Worm (Caenorhabditis elegans) whole organism, young adult: ENCODE data around the gene srr-4.

Experiments used
- B0261.1 ChIP-seq: sonication (generic microtip); optimal IDR thresholded peaks from 2 replicates; lab custom pipeline; 2016; ENCODE audit warnings: mild to moderate bottlenecking, missing genetic modification characterization, moderate library complexity, missing compliant biosample characterization
- B0336.3 ChIP-seq: fragments of 200-800 bp; sonication (Bioruptor generic); IDR thresholded peaks from 2 replicates; pipeline ENCODE4 v1.3.6; 2022; ENCODE audit warnings: missing genetic modification characterization, missing compliant biosample characterization
- F10E7.11 ChIP-seq: sonication (generic microtip); optimal IDR thresholded peaks from 2 replicates; lab custom pipeline; 2017; ENCODE audit warnings: mild to moderate bottlenecking, missing genetic modification characterization, moderate library complexity, missing compliant biosample characterization
- F55B11.4 ChIP-seq: sonication (generic microtip); optimal IDR thresholded peaks from 2 replicates; lab custom pipeline; 2016; ENCODE audit warnings: missing compliant biosample characterization, missing genetic modification characterization, borderline replicate concordance; ENCODE audit not compliant: insufficient read depth
- F57A8.1 ChIP-seq: fragments of 200-800 bp; sonication (Bioruptor generic); optimal IDR thresholded peaks from 2 replicates; lab custom pipeline; 2018; ENCODE audit warnings: mild to moderate bottlenecking, missing genetic modification characterization, moderate library complexity, missing compliant biosample characterization
- K12H6.12 ChIP-seq: fragments of 200-800 bp; sonication (Bioruptor generic); optimal IDR thresholded peaks from 2 replicates; lab custom pipeline; 2018; ENCODE audit warnings: mild to moderate bottlenecking, missing genetic modification characterization, missing compliant biosample characterization
- T07F8.4 ChIP-seq: sonication (generic microtip); optimal IDR thresholded peaks from 2 replicates; lab custom pipeline; 2016; ENCODE audit warnings: mild to moderate bottlenecking, missing genetic modification characterization, moderate library complexity, missing compliant biosample characterization
- Y53G8AR.9 ChIP-seq: fragments of 200-800 bp; sonication (Bioruptor generic); conservative IDR thresholded peaks from 2 replicates; pipeline ENCODE4 v1.3.6; 2022; ENCODE audit warnings: missing genetic modification reagents, missing genetic modification characterization, missing compliant biosample characterization
- Y56A3A.18 ChIP-seq: fragments of 200-800 bp; sonication (Bioruptor generic); IDR thresholded peaks from 2 replicates; pipeline ENCODE4 v1.3.6; 2022; ENCODE audit warnings: missing genetic modification reagents, missing genetic modification characterization, missing compliant biosample characterization
- Y79H2A.3 ChIP-seq: fragments of 200-800 bp; sonication (Bioruptor generic); conservative IDR thresholded peaks from 2 replicates; pipeline ENCODE4 v1.3.6; 2022; ENCODE audit warnings: missing genetic modification reagents, missing genetic modification characterization, missing compliant biosample characterization
- ZK185.1 ChIP-seq: sonication (generic microtip); optimal IDR thresholded peaks from 2 replicates; lab custom pipeline; 2016; ENCODE audit warnings: mild to moderate bottlenecking, missing genetic modification characterization, missing compliant biosample characterization; ENCODE audit not compliant: poor library complexity, severe bottlenecking
- akir-1 ChIP-seq: fragments of 200-800 bp; sonication (Bioruptor generic); optimal IDR thresholded peaks from 2 replicates; lab custom pipeline; 2018; ENCODE audit warnings: mild to moderate bottlenecking, missing genetic modification characterization, moderate library complexity, missing compliant biosample characterization
- ama-1 ChIP-seq, 3 experiments: fragments of 150-350 bp in 1 of 3; sonication (generic microtip) in 2 of 3; optimal IDR thresholded peaks; 2 replicates each; lab custom pipeline; 2014 to 2018; ENCODE audit warnings: missing biosample characterization in 2 of 3, missing genetic modification characterization in 2 of 3, missing genetic modification reagents in 2 of 3
- aptf-3 ChIP-seq: fragments of 200-800 bp; sonication (Bioruptor generic); IDR thresholded peaks from 2 replicates; pipeline ENCODE4 v1.3.6; 2022; ENCODE audit warnings: missing genetic modification characterization, missing compliant biosample characterization
- attf-3 ChIP-seq: fragments of 200-800 bp; sonication (Bioruptor generic); conservative IDR thresholded peaks from 2 replicates; pipeline ENCODE4 v1.3.6; 2022; ENCODE audit warnings: missing genetic modification reagents, missing genetic modification characterization, missing compliant biosample characterization
- cebp-2 ChIP-seq: fragments of 200-800 bp; sonication (Bioruptor generic); IDR thresholded peaks from 2 replicates; pipeline ENCODE4 v1.3.6; 2022; ENCODE audit warnings: missing genetic modification characterization, missing compliant biosample characterization
- ceh-79 ChIP-seq: sonication (generic microtip); optimal IDR thresholded peaks from 2 replicates; lab custom pipeline; 2017; ENCODE audit warnings: mild to moderate bottlenecking, missing genetic modification characterization, missing compliant biosample characterization
- efl-1 ChIP-seq: fragments of 150-350 bp; optimal IDR thresholded peaks from 2 replicates; lab custom pipeline; 2014; ENCODE audit warnings: missing biosample characterization, missing genetic modification reagents, missing genetic modification characterization
- egl-18 ChIP-seq: fragments of 200-800 bp; sonication (Bioruptor generic); IDR thresholded peaks from 2 replicates; pipeline ENCODE4 v1.3.6; 2022; ENCODE audit warnings: missing genetic modification reagents, missing genetic modification characterization, missing compliant biosample characterization
- egl-44 ChIP-seq: fragments of 200-800 bp; sonication (Bioruptor generic); IDR thresholded peaks from 2 replicates; pipeline ENCODE4 v1.3.6; 2022; ENCODE audit warnings: missing genetic modification reagents, missing genetic modification characterization, missing compliant biosample characterization
- ets-4 ChIP-seq: fragments of 200-800 bp; sonication (Bioruptor generic); optimal IDR thresholded peaks from 2 replicates; lab custom pipeline; 2018; ENCODE audit warnings: mild to moderate bottlenecking, missing genetic modification characterization, missing compliant biosample characterization
- hmg-20 ChIP-seq: fragments of 200-800 bp; sonication (Bioruptor generic); IDR thresholded peaks from 2 replicates; pipeline ENCODE4 v1.3.6; 2022; ENCODE audit warnings: missing genetic modification reagents, missing genetic modification characterization, missing compliant biosample characterization
- hrde-1 ChIP-seq: sonication (generic microtip); optimal IDR thresholded peaks from 2 replicates; lab custom pipeline; 2016; ENCODE audit warnings: missing genetic modification characterization, mild to moderate bottlenecking, missing compliant biosample characterization, moderate library complexity, missing genotype, missing genetic modification reagents, borderline replicate concordance
- lin-26 ChIP-seq: fragments of 200-800 bp; sonication (Bioruptor generic); IDR thresholded peaks from 2 replicates; pipeline ENCODE4 v1.3.6; 2022; ENCODE audit warnings: missing genetic modification reagents, missing genetic modification characterization, missing compliant biosample characterization
- lin-54 ChIP-seq: fragments of 200-800 bp; sonication (Bioruptor generic); optimal IDR thresholded peaks from 2 replicates; lab custom pipeline; 2018; ENCODE audit warnings: mild to moderate bottlenecking, missing genetic modification characterization, missing compliant biosample characterization
- lir-1 ChIP-seq: fragments of 200-800 bp; sonication (Bioruptor generic); conservative IDR thresholded peaks from 2 replicates; pipeline ENCODE4 v1.3.6; 2022; ENCODE audit warnings: missing genetic modification reagents, missing genetic modification characterization, missing compliant biosample characterization
- lsl-1 ChIP-seq: fragments of 200-800 bp; sonication (Bioruptor generic); optimal IDR thresholded peaks from 2 replicates; lab custom pipeline; 2018; ENCODE audit warnings: mild to moderate bottlenecking, missing genetic modification characterization, moderate library complexity, missing compliant biosample characterization
- madf-3 ChIP-seq: fragments of 200-800 bp; sonication (Bioruptor generic); IDR thresholded peaks from 2 replicates; pipeline ENCODE4 v1.3.6; 2022; ENCODE audit warnings: missing genetic modification reagents, missing genetic modification characterization, missing compliant biosample characterization
- mxl-1 ChIP-seq: sonication (generic microtip); optimal IDR thresholded peaks from 2 replicates; lab custom pipeline; 2016; ENCODE audit warnings: missing genetic modification characterization, missing compliant biosample characterization
- nhr-80 ChIP-seq: sonication (generic microtip); optimal IDR thresholded peaks from 2 replicates; lab custom pipeline; 2016; ENCODE audit warnings: missing genetic modification characterization, missing compliant biosample characterization
- rec-8 ChIP-seq, 2 experiments: sonication (generic microtip); optimal IDR thresholded peaks; 2 replicates each; lab custom pipeline; 2016; ENCODE audit warnings: mild to moderate bottlenecking in 2 of 2, missing genetic modification characterization in 2 of 2, missing genetic modification reagents in 2 of 2, missing genotype in 2 of 2, missing biosample characterization in 1 of 2, missing compliant biosample characterization in 1 of 2, moderate library complexity in 1 of 2
- repo-1 ChIP-seq: sonication (generic microtip); optimal IDR thresholded peaks from 2 replicates; lab custom pipeline; 2017; ENCODE audit warnings: mild to moderate bottlenecking, missing genetic modification characterization, missing compliant biosample characterization
- rpc-1 ChIP-seq, 2 experiments: fragments of 150-350 bp in 1 of 2; sonication (generic microtip) in 1 of 2; optimal IDR thresholded peaks; 2 replicates each; lab custom pipeline; 2014 to 2018; ENCODE audit warnings: missing biosample characterization in 1 of 2, missing genetic modification characterization in 1 of 2, missing genetic modification reagents in 1 of 2, missing genotype in 1 of 2
- sea-2 ChIP-seq: fragments of 200-800 bp; sonication (Bioruptor generic); IDR thresholded peaks from 2 replicates; pipeline ENCODE4 v1.3.6; 2022; ENCODE audit warnings: missing genetic modification characterization, missing compliant biosample characterization
- snpc-1.1 ChIP-seq: sonication (generic microtip); optimal IDR thresholded peaks from 2 replicates; lab custom pipeline; 2017; ENCODE audit warnings: missing genetic modification characterization, mild to moderate bottlenecking, missing compliant biosample characterization, antibody characterized with exemption, moderate library complexity, missing genotype, missing genetic modification reagents; ENCODE audit not compliant: insufficient read depth
- snpc-3.4 ChIP-seq: sonication (generic microtip); optimal IDR thresholded peaks from 2 replicates; lab custom pipeline; 2017; ENCODE audit warnings: missing genetic modification characterization, mild to moderate bottlenecking, missing compliant biosample characterization, antibody characterized with exemption, moderate library complexity, missing genotype, missing genetic modification reagents
- tbx-9 ChIP-seq: sonication (generic microtip); optimal IDR thresholded peaks from 2 replicates; lab custom pipeline; 2016; ENCODE audit warnings: borderline replicate concordance, missing genetic modification characterization, inconsistent platforms, missing compliant biosample characterization
- zfh-2 ChIP-seq: fragments of 200-800 bp; sonication (Bioruptor generic); conservative IDR thresholded peaks from 2 replicates; pipeline ENCODE4 v1.3.6; 2022; ENCODE audit warnings: missing genetic modification reagents, missing genetic modification characterization, missing compliant biosample characterization
- zim-3 ChIP-seq: sonication (generic microtip); optimal IDR thresholded peaks from 2 replicates; lab custom pipeline; 2017; ENCODE audit warnings: mild to moderate bottlenecking, missing genetic modification characterization, moderate library complexity, missing compliant biosample characterization
- ztf-18 ChIP-seq: sonication (generic microtip); optimal IDR thresholded peaks from 2 replicates; lab custom pipeline; 2016; ENCODE audit warnings: missing genotype, mild to moderate bottlenecking, missing genetic modification characterization, missing compliant biosample characterization
- ztf-28 ChIP-seq: fragments of 200-800 bp; sonication (Bioruptor generic); IDR thresholded peaks from 2 replicates; pipeline ENCODE4 v1.3.6; 2022; ENCODE audit warnings: missing genetic modification reagents, missing genetic modification characterization, missing compliant biosample characterization

Gene srr-4

ce11 chrV:4980094-4980493, 38.9 kb upstream of the srr-4 start:
- TF ChIP-seq attf-3 (GFP tag; lab: Robert Waterston, UW) (no peak), rpc-1 (optimal IDR thresholded peaks at IDR 0.05; lab: Kevin White, UChicago) (no peak), rpc-1 (tag; optimal IDR thresholded peaks at IDR 0.05; lab: Kevin White, UChicago) (no peak), B0261.1 (tag; lab: Kevin White, UChicago) (no peak), ama-1 (optimal IDR thresholded peaks at IDR 0.05; lab: Kevin White, UChicago) (no peak), ama-1 (GFP tag; optimal IDR thresholded peaks at IDR 0.05; lab: Kevin White, UChicago) (no peak), efl-1 (no peak), akir-1 (GFP tag; lab: Kevin White, UChicago) (no peak), zfh-2 (GFP tag; lab: Robert Waterston, UW) (no peak), Y79H2A.3 (no peak), aptf-3 (no peak), repo-1 (tag; lab: Kevin White, UChicago) (no peak)

ce11 chrV:4980873-4981272, 38.2 kb upstream of the srr-4 start, which contains the start of gene srsx-12:
Gene srsx-12, minus strand, starts transcription at chrV:4980973.
- TF ChIP-seq B0336.3 (GFP tag; lab: Robert Waterston, UW) (no peak), sea-2 (no peak)

- no peak for TF ChIP-seq lir-1 (GFP tag; lab: Robert Waterston, UW)
- TF ChIP-seq Y79H2A.3 = no peak
- TF ChIP-seq F57A8.1 (GFP tag; lab: Kevin White, UChicago) = no peak
- no peak for TF ChIP-seq ztf-18 (tag; lab: Kevin White, UChicago)
- no peak for TF ChIP-seq repo-1 (tag; lab: Kevin White, UChicago)
- no peak for TF ChIP-seq snpc-1.1
- no peak for TF ChIP-seq rec-8 (tag; optimal IDR thresholded peaks at IDR 0.05; lab: Kevin White, UChicago)
- TF ChIP-seq rpc-1 (optimal IDR thresholded peaks at IDR 0.05; lab: Kevin White, UChicago) = no peak
- TF ChIP-seq rpc-1 (tag; optimal IDR thresholded peaks at IDR 0.05; lab: Kevin White, UChicago) = no peak
- no peak for TF ChIP-seq hmg-20 (GFP tag; lab: Robert Waterston, UW)
- no peak for TF ChIP-seq ZK185.1 (tag; lab: Kevin White, UChicago)
- no peak for TF ChIP-seq ets-4 (GFP tag; lab: Kevin White, UChicago)
- TF ChIP-seq lin-26 (GFP tag; lab: Robert Waterston, UW) = no peak
- TF ChIP-seq T07F8.4 = no peak
- no peak for TF ChIP-seq K12H6.12 (tag; lab: Kevin White, UChicago)
- TF ChIP-seq cebp-2 (GFP tag; lab: Robert Waterston, UW) = no peak
- no peak for TF ChIP-seq tbx-9 (tag; lab: Kevin White, UChicago)
- no peak for TF ChIP-seq lsl-1 (GFP tag; lab: Kevin White, UChicago)
- no peak for TF ChIP-seq ceh-79 (tag; lab: Kevin White, UChicago)
Measured at ce11 chrV:4983091-4983490, 35.9 kb upstream of the srr-4 start, which contains the start of gene srsx-13. Gene srsx-13, minus strand, starts transcription at chrV:4983191.

ce11 chrV:4987097-4987496, 31.9 kb upstream of the srr-4 start, which contains the start of gene ncx-8:
Gene ncx-8, minus strand, starts transcription at chrV:4987197.
- no peak for TF ChIP-seq nhr-80 (tag; lab: Kevin White, UChicago)
- TF ChIP-seq cebp-2 (GFP tag; lab: Robert Waterston, UW) = no peak
- no peak for TF ChIP-seq snpc-3.4
- no peak for TF ChIP-seq ztf-18 (tag; lab: Kevin White, UChicago)
- no peak for TF ChIP-seq F10E7.11
- TF ChIP-seq hrde-1 (tag; lab: Kevin White, UChicago) = no peak
- TF ChIP-seq mxl-1 = no peak
- no peak for TF ChIP-seq ztf-28 (GFP tag; lab: Robert Waterston, UW)
- no peak for TF ChIP-seq zim-3 (tag; lab: Kevin White, UChicago)
- no peak for TF ChIP-seq zfh-2 (GFP tag; lab: Robert Waterston, UW)
- no peak for TF ChIP-seq B0261.1 (tag; lab: Kevin White, UChicago)
- TF ChIP-seq ama-1 (optimal IDR thresholded peaks at IDR 0.05; lab: Kevin White, UChicago) = no peak
- TF ChIP-seq ama-1 (GFP tag; optimal IDR thresholded peaks at IDR 0.05; lab: Kevin White, UChicago) = no peak
- no peak for TF ChIP-seq F55B11.4
- TF ChIP-seq ets-4 (GFP tag; lab: Kevin White, UChicago) = no peak
- TF ChIP-seq egl-18 (GFP tag; lab: Robert Waterston, UW) = no peak
- TF ChIP-seq madf-3 (GFP tag; lab: Robert Waterston, UW) = no peak
- TF ChIP-seq Y53G8AR.9 (GFP tag; lab: Robert Waterston, UW) = no peak
- TF ChIP-seq lin-54 (GFP tag; lab: Kevin White, UChicago) = no peak
- TF ChIP-seq Y56A3A.18 = no peak
- no peak for TF ChIP-seq egl-44 (GFP tag; lab: Robert Waterston, UW)
- TF ChIP-seq, all 124 proteins: peak for 0
